Fruit fly (Drosophila melanogaster): ENCODE results near the gene lectin-22C.

DNA sequence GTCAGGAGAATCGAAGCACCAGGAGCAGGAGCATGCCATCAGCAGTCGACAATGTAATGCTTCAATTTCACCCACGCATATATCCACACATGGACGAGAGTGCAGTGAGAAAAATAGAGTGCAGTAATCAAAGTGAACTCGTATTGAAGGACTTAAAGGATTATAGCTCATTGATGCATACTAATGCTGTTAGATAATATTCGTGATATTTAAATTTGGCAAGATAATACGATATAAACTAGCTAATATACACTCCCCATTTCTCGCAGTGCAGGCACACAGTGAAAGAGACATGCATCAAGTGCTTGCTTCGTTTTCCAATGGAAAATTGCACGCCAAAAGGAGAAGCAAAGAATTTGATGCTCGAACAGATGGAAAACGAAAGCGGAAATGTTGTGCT is 35.9 kb upstream of the lectin-22C start:
- no peak for TF ChIP-seq tai (GFP tag; optimal IDR thresholded peaks at IDR 0.05)
- TF ChIP-seq foxo (GFP tag; optimal IDR thresholded peaks at IDR 0.05), result peak in 1 of 2 experiments; percentile 4
- TF ChIP-seq Jra (GFP tag; optimal IDR thresholded peaks at IDR 0.05), result no peak
- no peak for TF ChIP-seq brk (GFP tag; optimal IDR thresholded peaks at IDR 0.05)
- TF ChIP-seq usp (GFP tag; optimal IDR thresholded peaks at IDR 0.05), result no peak
- no peak for TF ChIP-seq pan (optimal IDR thresholded peaks at IDR 0.05)

Data from whole organism, wandering third instar larva.